Fruit fly (Drosophila melanogaster) whole organism, embryonic: Measurements from ENCODE around the gene CG14326.

Experiments
- ATbp ChIP-seq: fragments of 200-800 bp; sonication (Bioruptor generic); optimal IDR thresholded peaks from 2 replicates; lab custom pipeline; 2017; ENCODE audit warnings: missing biosample characterization, mild to moderate bottlenecking, missing genetic modification characterization, missing genetic modification reagents
- Abd-B ChIP-seq: fragments of 200-800 bp; sonication (Bioruptor generic); optimal IDR thresholded peaks from 2 replicates; lab custom pipeline; 2018; ENCODE audit warnings: missing biosample characterization, mild to moderate bottlenecking, missing genetic modification characterization, moderate library complexity
- Awh ChIP-seq: fragments of 200-800 bp; sonication (Bioruptor generic); IDR thresholded peaks from 2 replicates; pipeline ENCODE4, ENCODE4 v1.3.6; 2022; ENCODE audit warnings: missing biosample characterization, missing genetic modification characterization
- BEAF-32 ChIP-seq: fragments of 200-800 bp; sonication (Bioruptor generic); optimal IDR thresholded peaks from 3 replicates; lab custom pipeline; 2017; ENCODE audit warnings: missing biosample characterization, missing genetic modification characterization, mild to moderate bottlenecking, moderate library complexity, missing genetic modification reagents
- CG10209 ChIP-seq: fragments of 200-800 bp; sonication (Bioruptor generic); optimal IDR thresholded peaks from 3 replicates; lab custom pipeline; 2017; ENCODE audit warnings: missing biosample characterization, mild to moderate bottlenecking, missing genetic modification characterization, missing genetic modification reagents
- CG10462 ChIP-seq: fragments of 200-800 bp; sonication (Bioruptor generic); optimal IDR thresholded peaks from 2 replicates; lab custom pipeline; 2016; ENCODE audit warnings: missing biosample characterization, missing genetic modification characterization
- CG14667 ChIP-seq: fragments of 200-800 bp; sonication (Bioruptor generic); IDR thresholded peaks from 2 replicates; pipeline ENCODE4 v1.3.6; 2022; ENCODE audit warnings: missing biosample characterization, missing genetic modification characterization
- CG15011 ChIP-seq: fragments of 200-800 bp; sonication (Bioruptor generic); optimal IDR thresholded peaks from 3 replicates; lab custom pipeline; 2018; ENCODE audit warnings: missing biosample characterization, mild to moderate bottlenecking, missing genetic modification characterization
- CG16815 ChIP-seq: fragments of 200-800 bp; sonication (Bioruptor generic); optimal IDR thresholded peaks from 3 replicates; lab custom pipeline; 2017; ENCODE audit warnings: missing biosample characterization, mild to moderate bottlenecking, missing genetic modification characterization
- CG17186 ChIP-seq: fragments of 200-800 bp; sonication (Bioruptor generic); optimal IDR thresholded peaks from 3 replicates; lab custom pipeline; 2017; ENCODE audit warnings: missing biosample characterization, missing genetic modification reagents, missing genetic modification characterization
- CG17328 ChIP-seq: fragments of 200-800 bp; sonication (Bioruptor generic); IDR thresholded peaks from 2 replicates; pipeline ENCODE4 v1.3.6; 2022; ENCODE audit warnings: missing biosample characterization, missing genetic modification characterization
- CG17359 ChIP-seq: fragments of 200-800 bp; sonication (Bioruptor generic); optimal IDR thresholded peaks from 3 replicates; lab custom pipeline; 2018; ENCODE audit warnings: missing biosample characterization, mild to moderate bottlenecking, missing genetic modification characterization, moderate library complexity
- CG18619 ChIP-seq: fragments of 200-800 bp; sonication (Bioruptor generic); optimal IDR thresholded peaks from 3 replicates; lab custom pipeline; 2017; ENCODE audit warnings: missing biosample characterization, mild to moderate bottlenecking, missing genetic modification characterization
- CG2129 ChIP-seq: fragments of 200-800 bp; sonication (Bioruptor generic); IDR thresholded peaks from 2 replicates; pipeline ENCODE4 v1.3.6; 2022; ENCODE audit warnings: missing biosample characterization, missing genetic modification characterization; ENCODE audit not compliant: partially characterized antibody
- CG30403 ChIP-seq: fragments of 200-800 bp; sonication (Bioruptor generic); optimal IDR thresholded peaks from 3 replicates; lab custom pipeline; 2016; ENCODE audit warnings: missing biosample characterization, missing genetic modification characterization
- CG3065 ChIP-seq: fragments of 200-800 bp; sonication (Bioruptor generic); optimal IDR thresholded peaks from 2 replicates; lab custom pipeline; 2016; ENCODE audit warnings: missing biosample characterization, missing genetic modification characterization
- CG6654 ChIP-seq: fragments of 200-800 bp; sonication (Bioruptor generic); optimal IDR thresholded peaks from 2 replicates; lab custom pipeline; 2017; ENCODE audit warnings: missing biosample characterization, mild to moderate bottlenecking, missing genetic modification characterization
- CG8281 ChIP-seq: fragments of 200-800 bp; sonication (Bioruptor generic); optimal IDR thresholded peaks from 2 replicates; lab custom pipeline; 2018; ENCODE audit warnings: missing biosample characterization, mild to moderate bottlenecking, missing genetic modification characterization, moderate library complexity
- CG9215 ChIP-seq: fragments of 200-800 bp; sonication (Bioruptor generic); IDR thresholded peaks from 2 replicates; pipeline ENCODE4 v1.3.6; 2022; ENCODE audit warnings: missing biosample characterization, missing genetic modification characterization
- D ChIP-seq, 2 experiments: fragments of 200-800 bp in 1 of 2; fragments of >200 bp in 1 of 2; sonication (Bioruptor generic) in 1 of 2; optimal IDR thresholded peaks; 2 replicates in 1 of 2; 3 replicates in 1 of 2; lab custom pipeline; 2017; ENCODE audit warnings: mild to moderate bottlenecking in 1 of 2, missing biosample characterization in 1 of 2, missing genetic modification characterization in 1 of 2, missing genetic modification reagents in 1 of 2
- Dek ChIP-seq: fragments of 200-800 bp; sonication (Bioruptor generic); optimal IDR thresholded peaks from 3 replicates; lab custom pipeline; 2019; ENCODE audit warnings: missing biosample characterization, mild to moderate bottlenecking, missing genetic modification characterization, moderate library complexity
- Elba2 ChIP-seq: fragments of 200-800 bp; sonication (Bioruptor generic); optimal IDR thresholded peaks from 3 replicates; lab custom pipeline; 2016; ENCODE audit warnings: missing biosample characterization, missing genetic modification characterization
- Ets65A ChIP-seq: fragments of 200-800 bp; sonication (Bioruptor generic); peaks from one replicate; lab custom pipeline; 2016; ENCODE audit warnings: missing biosample characterization, missing genetic modification characterization
- Hand ChIP-seq: fragments of 200-800 bp; sonication (Bioruptor generic); optimal IDR thresholded peaks from 2 replicates; lab custom pipeline; 2017; ENCODE audit warnings: mild to moderate bottlenecking, missing biosample characterization, missing genetic modification reagents, missing genetic modification characterization
- Lhr ChIP-seq: fragments of 200-800 bp; sonication (Bioruptor generic); optimal IDR thresholded peaks from 3 replicates; lab custom pipeline; 2017; ENCODE audit warnings: mild to moderate bottlenecking, missing biosample characterization, missing genetic modification reagents, missing genetic modification characterization
- NFAT ChIP-seq: fragments of 200-800 bp; sonication (Bioruptor generic); IDR thresholded peaks from 2 replicates; pipeline ENCODE4 v1.3.6; 2022; ENCODE audit warnings: missing biosample characterization, missing genetic modification characterization
- Nf-YA ChIP-seq: fragments of 200-800 bp; sonication (Bioruptor generic); IDR thresholded peaks from 2 replicates; pipeline ENCODE4 v1.3.6; 2022; ENCODE audit warnings: missing biosample characterization, missing genetic modification characterization
- Oaz ChIP-seq: fragments of 200-800 bp; sonication (Bioruptor generic); IDR thresholded peaks from 2 replicates; pipeline ENCODE4 v1.3.6; 2022; ENCODE audit warnings: missing biosample characterization, missing genetic modification characterization
- Pdp1 ChIP-seq, 2 experiments: fragments of 200-800 bp; sonication (Bioruptor generic); optimal IDR thresholded peaks; 3 replicates each; lab custom pipeline; 2016; ENCODE audit warnings: missing biosample characterization in 2 of 2, missing genetic modification characterization in 2 of 2, mild to moderate bottlenecking in 1 of 2, moderate library complexity in 1 of 2
- Sox100B ChIP-seq: fragments of 200-800 bp; sonication (Bioruptor generic); optimal IDR thresholded peaks from 3 replicates; lab custom pipeline; 2018; ENCODE audit warnings: missing biosample characterization, mild to moderate bottlenecking, missing genetic modification characterization
- bbx ChIP-seq: fragments of 200-800 bp; sonication (Bioruptor generic); IDR thresholded peaks from 2 replicates; pipeline ENCODE4 v1.3.6; 2022; ENCODE audit warnings: missing biosample characterization, missing genetic modification characterization; ENCODE audit not compliant: partially characterized antibody
- bsh ChIP-seq, 2 experiments: fragments of 200-800 bp; sonication (Bioruptor generic); optimal IDR thresholded peaks; 2 replicates each; lab custom pipeline; 2017 to 2018; ENCODE audit warnings: mild to moderate bottlenecking in 2 of 2, missing biosample characterization in 2 of 2, missing genetic modification characterization in 2 of 2, moderate library complexity in 1 of 2
- fd102C ChIP-seq: fragments of 200-800 bp; sonication (Bioruptor generic); optimal IDR thresholded peaks from 2 replicates; lab custom pipeline; 2018; ENCODE audit warnings: missing biosample characterization, mild to moderate bottlenecking, missing genetic modification characterization, moderate library complexity
- ftz-f1 ChIP-seq: fragments of 200-800 bp; sonication (Bioruptor generic); optimal IDR thresholded peaks from 2 replicates; lab custom pipeline; 2016; ENCODE audit warnings: missing biosample characterization, missing genetic modification characterization
- grau ChIP-seq: fragments of 200-800 bp; optimal IDR thresholded peaks from 3 replicates; lab custom pipeline; 2019; ENCODE audit warnings: missing biosample characterization, mild to moderate bottlenecking, missing genetic modification characterization, moderate library complexity
- grn ChIP-seq: fragments of 200-800 bp; sonication (Bioruptor generic); optimal IDR thresholded peaks from 3 replicates; lab custom pipeline; 2017; ENCODE audit warnings: missing biosample characterization, missing genetic modification characterization
- nerfin-2 ChIP-seq: fragments of 200-800 bp; sonication (Bioruptor generic); IDR thresholded peaks from 2 replicates; pipeline ENCODE4 v1.3.6; 2022; ENCODE audit warnings: missing biosample characterization, missing genetic modification characterization; ENCODE audit not compliant: partially characterized antibody
- nom ChIP-seq: fragments of 200-800 bp; sonication (Bioruptor generic); optimal IDR thresholded peaks from 2 replicates; lab custom pipeline; 2017; ENCODE audit warnings: missing biosample characterization, missing genetic modification characterization, mild to moderate bottlenecking, moderate library complexity, missing genetic modification reagents
- oc ChIP-seq: fragments of 200-800 bp; sonication (Bioruptor generic); optimal IDR thresholded peaks from 2 replicates; lab custom pipeline; 2018; ENCODE audit warnings: missing biosample characterization, mild to moderate bottlenecking, missing genetic modification characterization, moderate library complexity
- peb ChIP-seq: fragments of 200-800 bp; sonication (Bioruptor generic); IDR thresholded peaks from 2 replicates; pipeline ENCODE4 v1.3.6; 2022; ENCODE audit warnings: missing biosample characterization, missing genetic modification characterization
- prd ChIP-seq, 3 experiments: fragments of >200 bp in 2 of 3; fragments of 200-800 bp in 1 of 3; sonication (Bioruptor generic) in 1 of 3; optimal IDR thresholded peaks in 2 of 3; IDR thresholded peaks in 1 of 3; 2 replicates in 2 of 3; 3 replicates in 1 of 3; pipeline versions ENCODE4 v1.3.6 to Lab custom; 2017 to 2022; ENCODE audit warnings: missing biosample characterization in 1 of 3, missing genetic modification characterization in 1 of 3
- stc ChIP-seq: fragments of 200-800 bp; sonication (Bioruptor generic); IDR thresholded peaks from 2 replicates; pipeline ENCODE4 v1.3.6; 2022; ENCODE audit warnings: missing biosample characterization, missing genetic modification characterization
- tna ChIP-seq: fragments of 200-800 bp; sonication (Bioruptor generic); IDR thresholded peaks from 2 replicates; pipeline ENCODE4 v1.3.6; 2022; ENCODE audit warnings: missing biosample characterization, missing genetic modification characterization; ENCODE audit not compliant: partially characterized antibody
- twi ChIP-seq: fragments of 200-800 bp; optimal IDR thresholded peaks from 2 replicates; lab custom pipeline; 2019; ENCODE audit warnings: missing biosample characterization, mild to moderate bottlenecking, missing genetic modification characterization, moderate library complexity
- vvl ChIP-seq: fragments of 200-800 bp; sonication (Bioruptor generic); IDR thresholded peaks from 2 replicates; pipeline ENCODE4 v1.3.6; 2022; ENCODE audit warnings: missing biosample characterization, missing genetic modification characterization

Gene CG14326

DNA sequence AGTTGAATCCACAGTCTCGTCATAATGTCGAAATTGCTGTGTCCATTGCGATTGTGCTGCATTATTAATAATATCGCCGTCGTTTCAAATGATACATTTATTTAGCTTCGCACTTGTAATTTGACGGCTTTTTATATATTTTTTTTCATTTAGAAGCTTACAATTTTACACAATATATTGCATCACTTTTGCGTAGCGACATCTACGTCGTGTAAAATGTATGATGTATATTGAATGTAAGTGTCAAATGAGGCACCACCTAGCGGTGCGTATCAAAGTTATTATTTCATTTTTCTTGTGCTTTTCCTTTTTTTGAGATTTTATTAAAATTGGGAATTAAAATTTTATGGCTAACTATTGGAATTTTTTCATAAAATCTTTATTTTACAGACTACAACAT lies 2.4 kb upstream of the CG14326 start (continued):
- TF ChIP-seq ATbp (no peak), Awh (no peak), CG10462 (GFP tag; lab: Kevin White, UChicago) (no peak), Oaz (GFP tag; lab: Robert Waterston, UW) (no peak), NFAT (GFP tag; lab: Robert Waterston, UW) (no peak), oc (tag; lab: Kevin White, UChicago) (no peak), CG6654 (GFP tag; lab: Kevin White, UChicago) (no peak)
- TF ChIP-seq, all 482 proteins: peak for 24

DNA sequence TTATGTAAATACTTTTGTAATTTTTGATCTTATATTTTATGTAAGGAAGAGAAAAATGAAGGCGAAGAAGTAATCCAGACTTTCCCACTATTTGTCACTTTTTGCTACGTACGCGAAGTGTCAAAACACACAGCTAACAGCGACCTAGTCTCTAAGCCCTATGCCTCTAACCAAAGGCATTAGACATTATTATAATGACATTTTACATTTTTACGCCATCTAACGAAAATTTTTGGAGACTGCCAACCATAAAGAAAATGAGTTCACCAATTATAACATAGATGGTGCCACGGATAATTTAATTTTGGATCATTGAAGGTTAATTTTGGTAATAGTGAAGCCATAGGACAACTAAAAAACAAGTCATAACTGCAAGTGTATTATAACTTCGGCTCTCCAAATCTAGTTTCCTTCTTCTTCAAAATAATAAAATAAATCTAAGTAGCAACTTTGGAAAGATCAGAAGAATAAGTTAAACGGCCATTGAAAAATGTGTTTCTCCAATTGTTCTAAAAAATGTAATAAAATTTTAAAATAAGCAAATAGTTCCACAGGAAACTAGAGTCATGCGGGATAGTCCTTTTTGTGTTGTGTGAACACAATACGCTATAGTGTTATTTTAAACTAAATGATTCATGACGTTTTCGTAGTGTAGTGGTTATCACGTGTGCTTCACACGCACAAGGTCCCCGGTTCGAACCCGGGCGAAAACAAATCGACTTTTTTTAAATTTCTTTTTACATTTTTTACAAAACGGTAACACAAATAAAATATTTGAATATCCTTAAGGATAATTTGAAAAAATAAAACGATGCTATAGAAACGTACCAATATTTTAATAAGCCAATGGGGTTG lies 1.6 kb upstream of the CG14326 start:
- no peak for TF ChIP-seq CG3065 (GFP tag; lab: Kevin White, UChicago)
- TF ChIP-seq nom: no peak
- TF ChIP-seq CG15011 (GFP tag; lab: Kevin White, UChicago): no peak
- TF ChIP-seq D (optimal IDR thresholded peaks at IDR 0.05; lab: Kevin White, UChicago): no peak
- no peak for TF ChIP-seq D (GFP tag; optimal IDR thresholded peaks at IDR 0.05; lab: Kevin White, UChicago)
- peak; percentile 93 for TF ChIP-seq Ets65A (GFP tag; lab: Kevin White, UChicago)
- TF ChIP-seq twi: no peak
- no peak for TF ChIP-seq CG16815 (GFP tag; lab: Kevin White, UChicago)
- no peak; the same call in 1 of the 2 replicates for TF ChIP-seq nerfin-2 (GFP tag; lab: Robert Waterston, UW)
- peak; percentile 2 for TF ChIP-seq CG17359 (tag; lab: Kevin White, UChicago)
- TF ChIP-seq CG2129 (GFP tag; lab: Robert Waterston, UW): no peak
- TF ChIP-seq CG10209 (GFP tag; lab: Kevin White, UChicago): no peak
- TF ChIP-seq Abd-B (GFP tag; lab: Kevin White, UChicago): peak; percentile 68
- peak; percentile 25 to 27 for TF ChIP-seq Pdp1 (GFP tag; optimal IDR thresholded peaks at IDR 0.05; lab: Kevin White, UChicago)
- no peak for TF ChIP-seq CG17328 (GFP tag; lab: Robert Waterston, UW)
- TF ChIP-seq Elba2 (GFP tag; lab: Kevin White, UChicago): no peak
- TF ChIP-seq Nf-YA (GFP tag; lab: Robert Waterston, UW): no peak
- no peak for TF ChIP-seq CG18619 (GFP tag; lab: Kevin White, UChicago)
- no peak for TF ChIP-seq Hand (GFP tag; lab: Kevin White, UChicago)
- no peak for TF ChIP-seq prd (optimal IDR thresholded peaks at IDR 0.05; lab: Kevin White, UChicago)
- peak; percentile 24; the same call in 1 of the 3 replicates for TF ChIP-seq prd (GFP tag; IDR thresholded peaks at IDR 0.05; lab: Robert Waterston, UW)
- no peak for TF ChIP-seq CG9215 (GFP tag; lab: Robert Waterston, UW)
- TF ChIP-seq fd102C (GFP tag; lab: Kevin White, UChicago): no peak
- TF ChIP-seq vvl (GFP tag; lab: Robert Waterston, UW): peak; percentile 38; the same call in 1 of the 2 replicates
- TF ChIP-seq CG14667: no peak
- TF ChIP-seq CG17186 (GFP tag; lab: Kevin White, UChicago): no peak
- no peak for TF ChIP-seq BEAF-32 (GFP tag; lab: Kevin White, UChicago)
- no peak for TF ChIP-seq tna (GFP tag; lab: Robert Waterston, UW)
- TF ChIP-seq ftz-f1 (GFP tag; lab: Kevin White, UChicago): peak; percentile 76
- no peak for TF ChIP-seq stc (GFP tag; lab: Robert Waterston, UW)
- TF ChIP-seq CG6654 (GFP tag; lab: Kevin White, UChicago): no peak
- peak; percentile 89 for TF ChIP-seq Dek (tag; lab: Kevin White, UChicago)
- no peak for TF ChIP-seq peb
- TF ChIP-seq bsh (GFP tag; optimal IDR thresholded peaks at IDR 0.05; lab: Kevin White, UChicago): no peak
- peak; percentile 39 for TF ChIP-seq CG30403 (GFP tag; lab: Kevin White, UChicago)
- TF ChIP-seq grn: no peak
- TF ChIP-seq Lhr: peak; percentile 26
- TF ChIP-seq CG8281 (tag; lab: Kevin White, UChicago): no peak
- TF ChIP-seq bbx: peak; percentile 70
- peak; percentile 20 for TF ChIP-seq grau
- TF ChIP-seq Sox100B: peak; percentile 26
